Worm (Caenorhabditis elegans): ENCODE results near the gene C06E4.1.

Gene C06E4.1

ce11 chrIV:7310842-7311241 is 27.8 kb downstream of the C06E4.1 start:
- TF ChIP-seq ets-4 (tag; optimal IDR thresholded peaks at IDR 0.05) (no peak), gmeb-2 (tag; optimal IDR thresholded peaks at IDR 0.05) (no peak), hlh-30 (tag; optimal IDR thresholded peaks at IDR 0.05; ENCODE audit: insufficient read depth) (no peak), sdc-2 (tag; optimal IDR thresholded peaks at IDR 0.05) (no peak), nfya-1 (tag; optimal IDR thresholded peaks at IDR 0.05) (no peak), Y22D7AL.16 (tag; optimal IDR thresholded peaks at IDR 0.05) (no peak), pha-4 (tag; optimal IDR thresholded peaks at IDR 0.05) (no peak), ceh-2 (tag; optimal IDR thresholded peaks at IDR 0.05) (no peak)

- TF ChIP-seq F13H6.1 (tag; optimal IDR thresholded peaks at IDR 0.05), result no peak
- TF ChIP-seq che-1 (tag; optimal IDR thresholded peaks at IDR 0.05), result no peak
- TF ChIP-seq ceh-31 (tag; optimal IDR thresholded peaks at IDR 0.05), result no peak
- TF ChIP-seq ceh-22 (tag; optimal IDR thresholded peaks at IDR 0.05), result no peak
- no peak for TF ChIP-seq ceh-48 (tag; optimal IDR thresholded peaks at IDR 0.05)
- TF ChIP-seq hlh-30 (tag; optimal IDR thresholded peaks at IDR 0.05; ENCODE audit: insufficient read depth), result no peak
- no peak for TF ChIP-seq ref-2 (tag; optimal IDR thresholded peaks at IDR 0.05)
- TF ChIP-seq syd-9 (tag; optimal IDR thresholded peaks at IDR 0.05), result no peak
- TF ChIP-seq unc-42 (tag; optimal IDR thresholded peaks at IDR 0.05), result no peak
- TF ChIP-seq lim-6 (tag; optimal IDR thresholded peaks at IDR 0.05), result no peak
- TF ChIP-seq lin-11 (tag; optimal IDR thresholded peaks at IDR 0.05), result no peak
- TF ChIP-seq ceh-45 (GFP tag; IDR thresholded peaks at IDR 0.05), result no peak
- TF ChIP-seq npax-4 (tag; optimal IDR thresholded peaks at IDR 0.05), result no peak
- TF ChIP-seq ceh-14 (tag; optimal IDR thresholded peaks at IDR 0.05), result no peak
- TF ChIP-seq pha-4 (tag; optimal IDR thresholded peaks at IDR 0.05), result no peak
- no peak for TF ChIP-seq Y22D7AL.16 (tag; optimal IDR thresholded peaks at IDR 0.05)
- TF ChIP-seq pax-1 (tag; optimal IDR thresholded peaks at IDR 0.05), result no peak
- TF ChIP-seq ceh-34 (tag; optimal IDR thresholded peaks at IDR 0.05), result no peak
These were observed 29.6 kb downstream of the C06E4.1 start for ce11 chrIV:7312620-7313194.

ce11 chrIV:7313397-7313910 is 30.4 kb downstream of the C06E4.1 start, which contains the start of gene rps-8:
Gene rps-8 (minus strand): TSS chrIV:7313860.
- TF ChIP-seq unc-86 (tag; optimal IDR thresholded peaks at IDR 0.05) (no peak), pha-2 (tag; optimal IDR thresholded peaks at IDR 0.05) (no peak), che-1 (tag; optimal IDR thresholded peaks at IDR 0.05) (no peak), hlh-15 (tag; optimal IDR thresholded peaks at IDR 0.05) (no peak), fkh-6 (tag; optimal IDR thresholded peaks at IDR 0.05) (no peak), T23F11.4 (GFP tag; optimal IDR thresholded peaks at IDR 0.05) (no peak), lim-6 (tag; optimal IDR thresholded peaks at IDR 0.05) (no peak), ama-1 (optimal IDR thresholded peaks at IDR 0.05) (no peak), mec-3 (tag; optimal IDR thresholded peaks at IDR 0.05; ENCODE audit: borderline replicate concordance) (no peak), ref-2 (tag; optimal IDR thresholded peaks at IDR 0.05) (no peak), fax-1 (tag; optimal IDR thresholded peaks at IDR 0.05) (no peak), ceh-19 (GFP tag; optimal IDR thresholded peaks at IDR 0.05) (no peak), pros-1 (tag; optimal IDR thresholded peaks at IDR 0.05) (no peak)

- TF ChIP-seq hlh-30 (tag; optimal IDR thresholded peaks at IDR 0.05; ENCODE audit: insufficient read depth) (peak; percentile 3), ceh-34 (tag; optimal IDR thresholded peaks at IDR 0.05) (peak; percentile 65), unc-55 (GFP tag; optimal IDR thresholded peaks at IDR 0.05) (peak; percentile 1), pax-1 (tag; optimal IDR thresholded peaks at IDR 0.05) (no peak), ref-2 (tag; optimal IDR thresholded peaks at IDR 0.05) (no peak), nfya-1 (tag; optimal IDR thresholded peaks at IDR 0.05) (peak; percentile 39), dve-1 (tag; optimal IDR thresholded peaks at IDR 0.05) (peak; percentile 8), ceh-6 (GFP tag; optimal IDR thresholded peaks at IDR 0.05) (no peak), tbx-2 (tag; optimal IDR thresholded peaks at IDR 0.05) (peak; percentile 19), elt-2 (tag; optimal IDR thresholded peaks at IDR 0.05) (no peak), ama-1 (optimal IDR thresholded peaks at IDR 0.05) (no peak), ceh-31 (tag; optimal IDR thresholded peaks at IDR 0.05) (peak; percentile 19)
These were observed 30.9 kb downstream of the C06E4.1 start for ce11 chrIV:7313962-7314361.

All from whole organism, late embryonic.